Worm (Caenorhabditis elegans) whole organism, L1 larva: Measurements from ENCODE around the gene T07A5.7.

Experiments used
- elt-2 ChIP-seq: sonication (generic microtip); optimal IDR thresholded peaks from 2 replicates; lab custom pipeline; 2016; ENCODE audit warnings: missing genetic modification characterization, mild to moderate bottlenecking, inconsistent platforms, missing compliant biosample characterization, missing genetic modification reagents
- lin-39 ChIP-seq: fragments of 150-350 bp; optimal IDR thresholded peaks from 2 replicates; lab custom pipeline; 2014; ENCODE audit warnings: missing biosample characterization, missing genetic modification reagents, missing genetic modification characterization
- mep-1 ChIP-seq: fragments of 150-350 bp; optimal IDR thresholded peaks from 2 replicates; lab custom pipeline; 2014; ENCODE audit warnings: missing biosample characterization, missing genetic modification characterization

- TF ChIP-seq mep-1 (tag; lab: Kevin White, UChicago) (no peak), elt-2 (tag; lab: Kevin White, UChicago) (no peak), lin-39 (tag; lab: Kevin White, UChicago) (no peak)
Measured at ce11 chrIII:10320788-10321187, 9.9 kb upstream of the T07A5.7 start, which contains the start of gene sas-7.
